Fruit fly (Drosophila melanogaster) whole organism, embryonic: ENCODE results near the gene Hecw.

ENCODE experiments used
- CG10543 ChIP-seq: fragments of 200-800 bp; sonication (Bioruptor generic); optimal IDR thresholded peaks from 3 replicates; lab custom pipeline; 2017; ENCODE audit warnings: missing biosample characterization, mild to moderate bottlenecking, missing genetic modification characterization, moderate library complexity
- CG10979 ChIP-seq: fragments of 200-800 bp; sonication (Bioruptor generic); optimal IDR thresholded peaks from 2 replicates; lab custom pipeline; 2018; ENCODE audit warnings: missing biosample characterization, mild to moderate bottlenecking, missing genetic modification characterization, moderate library complexity
- CG11695 ChIP-seq: fragments of 200-800 bp; sonication (Bioruptor generic); IDR thresholded peaks from 3 replicates; pipeline ENCODE4 v1.3.6; 2022; ENCODE audit warnings: missing biosample characterization, missing genetic modification characterization
- CG11723 ChIP-seq: fragments of 200-800 bp; sonication (Bioruptor generic); optimal IDR thresholded peaks from 2 replicates; lab custom pipeline; 2017; ENCODE audit warnings: missing biosample characterization, mild to moderate bottlenecking, missing genetic modification characterization
- CG12104 ChIP-seq: fragments of 200-800 bp; sonication (Bioruptor generic); optimal IDR thresholded peaks from 3 replicates; lab custom pipeline; 2016; ENCODE audit warnings: missing biosample characterization, missing genetic modification characterization
- CG12391 ChIP-seq: fragments of 200-800 bp; sonication (Bioruptor generic); optimal IDR thresholded peaks from 3 replicates; lab custom pipeline; 2018; ENCODE audit warnings: missing biosample characterization, mild to moderate bottlenecking, missing genetic modification characterization, moderate library complexity
- CG14965 ChIP-seq: fragments of 200-800 bp; sonication (Bioruptor generic); optimal IDR thresholded peaks from 2 replicates; lab custom pipeline; 2016; ENCODE audit warnings: missing biosample characterization, missing genetic modification characterization, borderline replicate concordance
- CG15479 ChIP-seq: fragments of 200-800 bp; sonication (Bioruptor generic); optimal IDR thresholded peaks from 3 replicates; lab custom pipeline; 2019; ENCODE audit warnings: missing biosample characterization, mild to moderate bottlenecking, missing genetic modification characterization, moderate library complexity
- CG16815 ChIP-seq: fragments of 200-800 bp; sonication (Bioruptor generic); optimal IDR thresholded peaks from 3 replicates; lab custom pipeline; 2017; ENCODE audit warnings: missing biosample characterization, mild to moderate bottlenecking, missing genetic modification characterization
- CG17328 ChIP-seq: fragments of 200-800 bp; sonication (Bioruptor generic); IDR thresholded peaks from 2 replicates; pipeline ENCODE4 v1.3.6; 2022; ENCODE audit warnings: missing biosample characterization, missing genetic modification characterization
- CG17361 ChIP-seq: fragments of 200-800 bp; sonication (Bioruptor generic); IDR thresholded peaks from 3 replicates; pipeline ENCODE4 v1.3.6; 2022; ENCODE audit warnings: missing biosample characterization, missing genetic modification characterization
- CG17802 ChIP-seq: fragments of 200-800 bp; sonication (Bioruptor generic); optimal IDR thresholded peaks from 2 replicates; lab custom pipeline; 2018; ENCODE audit warnings: missing biosample characterization, mild to moderate bottlenecking, missing genetic modification characterization, moderate library complexity
- CG1792 ChIP-seq: fragments of 200-800 bp; sonication (Bioruptor generic); optimal IDR thresholded peaks from 2 replicates; lab custom pipeline; 2016; ENCODE audit warnings: missing biosample characterization, missing genetic modification characterization
- CG18011 ChIP-seq: fragments of 200-800 bp; sonication (Bioruptor generic); optimal IDR thresholded peaks from 2 replicates; lab custom pipeline; 2017; ENCODE audit warnings: missing biosample characterization, missing genetic modification characterization, mild to moderate bottlenecking, moderate library complexity, missing genotype
- CG2129 ChIP-seq: fragments of 200-800 bp; sonication (Bioruptor generic); IDR thresholded peaks from 2 replicates; pipeline ENCODE4 v1.3.6; 2022; ENCODE audit warnings: missing biosample characterization, missing genetic modification characterization; ENCODE audit not compliant: partially characterized antibody
- CG34376 ChIP-seq: fragments of 200-800 bp; sonication (Bioruptor generic); optimal IDR thresholded peaks from 2 replicates; lab custom pipeline; 2018; ENCODE audit warnings: missing biosample characterization, mild to moderate bottlenecking, missing genetic modification characterization
- CG6765 ChIP-seq: fragments of 200-800 bp; sonication (Bioruptor generic); optimal IDR thresholded peaks from 3 replicates; lab custom pipeline; 2017; ENCODE audit warnings: missing biosample characterization, mild to moderate bottlenecking, missing genetic modification characterization
- CG7839 ChIP-seq: fragments of 200-800 bp; sonication (Bioruptor generic); optimal IDR thresholded peaks from 3 replicates; lab custom pipeline; 2018; ENCODE audit warnings: missing biosample characterization, mild to moderate bottlenecking, missing genetic modification characterization, moderate library complexity
- CG7987 ChIP-seq: fragments of 200-800 bp; sonication (Bioruptor generic); optimal IDR thresholded peaks from 2 replicates; lab custom pipeline; 2018; ENCODE audit warnings: missing biosample characterization, mild to moderate bottlenecking, missing genetic modification characterization, moderate library complexity
- CG8478 ChIP-seq: fragments of >200 bp; optimal IDR thresholded peaks from 2 replicates; lab custom pipeline; 2018
- CG9932 ChIP-seq: fragments of 200-800 bp; sonication (Bioruptor generic); IDR thresholded peaks from 2 replicates; pipeline ENCODE4 v1.3.6; 2022; ENCODE audit warnings: missing biosample characterization, missing genetic modification characterization
- CrebB ChIP-seq: fragments of 200-800 bp; sonication (Bioruptor generic); optimal IDR thresholded peaks from 3 replicates; lab custom pipeline; 2018; ENCODE audit warnings: missing biosample characterization, mild to moderate bottlenecking, missing genetic modification characterization
- Dad ChIP-seq: fragments of 200-800 bp; sonication (Bioruptor generic); optimal IDR thresholded peaks from 3 replicates; lab custom pipeline; 2016; ENCODE audit warnings: missing biosample characterization, missing genetic modification characterization
- Dfd ChIP-seq, 2 experiments: fragments of >200 bp; optimal IDR thresholded peaks; 2 replicates each; lab custom pipeline; 2017; ENCODE audit warnings: missing biosample characterization in 2 of 2, missing genetic modification characterization in 2 of 2
- Drgx ChIP-seq: fragments of 200-800 bp; sonication (Bioruptor generic); IDR thresholded peaks from 2 replicates; pipeline ENCODE4 v1.3.6; 2022; ENCODE audit warnings: missing biosample characterization, missing genetic modification characterization
- Elba2 ChIP-seq: fragments of 200-800 bp; sonication (Bioruptor generic); optimal IDR thresholded peaks from 3 replicates; lab custom pipeline; 2016; ENCODE audit warnings: missing biosample characterization, missing genetic modification characterization
- Fer2 ChIP-seq: fragments of 200-800 bp; sonication (Bioruptor generic); optimal IDR thresholded peaks from 2 replicates; lab custom pipeline; 2018; ENCODE audit warnings: missing biosample characterization, mild to moderate bottlenecking, missing genetic modification characterization, moderate library complexity
- HLH54F ChIP-seq: fragments of 200-800 bp; sonication (Bioruptor generic); optimal IDR thresholded peaks from 3 replicates; lab custom pipeline; 2016; ENCODE audit warnings: missing biosample characterization, missing genetic modification characterization
- MESR4 ChIP-seq: fragments of 200-800 bp; sonication (Bioruptor generic); optimal IDR thresholded peaks from 2 replicates; lab custom pipeline; 2018; ENCODE audit warnings: missing biosample characterization, mild to moderate bottlenecking, missing genetic modification characterization, moderate library complexity
- MTF-1 ChIP-seq: fragments of 200-800 bp; sonication (Bioruptor generic); optimal IDR thresholded peaks from 2 replicates; lab custom pipeline; 2018; ENCODE audit warnings: missing biosample characterization, mild to moderate bottlenecking, missing genetic modification characterization, borderline replicate concordance
- Nf-YB ChIP-seq: fragments of 200-800 bp; sonication (Bioruptor generic); optimal IDR thresholded peaks from 3 replicates; lab custom pipeline; 2019; ENCODE audit warnings: missing biosample characterization, mild to moderate bottlenecking, missing genetic modification characterization, moderate library complexity
- Oli ChIP-seq: fragments of 200-800 bp; sonication (Bioruptor generic); optimal IDR thresholded peaks from 2 replicates; lab custom pipeline; 2018; ENCODE audit warnings: missing biosample characterization, mild to moderate bottlenecking, missing genetic modification characterization, moderate library complexity
- Sin3A ChIP-seq: fragments of >200 bp; optimal IDR thresholded peaks from 2 replicates; lab custom pipeline; 2018
- Tbp ChIP-seq: fragments of >200 bp; optimal IDR thresholded peaks from 2 replicates; lab custom pipeline; 2018; ENCODE audit warnings: missing biosample characterization, missing genetic modification characterization
- Trl ChIP-seq, 3 experiments: fragments of >200 bp in 2 of 3; fragments of 200-800 bp in 1 of 3; sonication (Bioruptor generic) in 1 of 3; optimal IDR thresholded peaks; 2 replicates in 1 of 3; 3 replicates in 2 of 3; lab custom pipeline; 2016 to 2017; ENCODE audit warnings: missing biosample characterization in 1 of 3, missing genetic modification characterization in 1 of 3
- cas ChIP-seq: fragments of 200-800 bp; sonication (Bioruptor generic); IDR thresholded peaks from 2 replicates; pipeline ENCODE4 v1.3.6; 2022; ENCODE audit warnings: missing biosample characterization, missing genetic modification characterization
- corto ChIP-seq: fragments of 200-800 bp; sonication (Bioruptor generic); optimal IDR thresholded peaks from 2 replicates; lab custom pipeline; 2016; ENCODE audit warnings: missing biosample characterization, mild to moderate bottlenecking, missing genetic modification characterization, moderate library complexity
- crp ChIP-seq, 2 experiments: fragments of 200-800 bp; sonication (Bioruptor generic); optimal IDR thresholded peaks; 2 replicates in 1 of 2; 3 replicates in 1 of 2; lab custom pipeline; 2017; ENCODE audit warnings: missing biosample characterization in 2 of 2, missing genetic modification characterization in 2 of 2, mild to moderate bottlenecking in 1 of 2, moderate library complexity in 1 of 2
- cwo ChIP-seq: fragments of 200-800 bp; sonication (Bioruptor generic); optimal IDR thresholded peaks from 3 replicates; lab custom pipeline; 2017; ENCODE audit warnings: missing biosample characterization, missing genetic modification characterization, mild to moderate bottlenecking, moderate library complexity, missing genetic modification reagents
- dysf ChIP-seq: fragments of 200-800 bp; sonication (Bioruptor generic); IDR thresholded peaks from 3 replicates; pipeline ENCODE4 v1.3.6; 2022; ENCODE audit warnings: missing biosample characterization, missing genetic modification characterization
- fu2 ChIP-seq: fragments of 200-800 bp; sonication (Bioruptor generic); optimal IDR thresholded peaks from 2 replicates; lab custom pipeline; 2016; ENCODE audit warnings: missing biosample characterization, missing genetic modification characterization
- gem ChIP-seq: fragments of 200-800 bp; sonication (Bioruptor generic); optimal IDR thresholded peaks from 2 replicates; lab custom pipeline; 2019; ENCODE audit warnings: missing biosample characterization, mild to moderate bottlenecking, missing genetic modification characterization, moderate library complexity
- gsb-n ChIP-seq: fragments of 200-800 bp; sonication (Bioruptor generic); optimal IDR thresholded peaks from 3 replicates; lab custom pipeline; 2018; ENCODE audit warnings: missing biosample characterization, mild to moderate bottlenecking, missing genetic modification characterization
- maf-S ChIP-seq: fragments of 200-800 bp; sonication (Bioruptor generic); optimal IDR thresholded peaks from 2 replicates; lab custom pipeline; 2016; ENCODE audit warnings: missing biosample characterization, missing genetic modification characterization
- sd ChIP-seq: fragments of 200-800 bp; sonication (Bioruptor generic); optimal IDR thresholded peaks from 3 replicates; lab custom pipeline; 2018; ENCODE audit warnings: missing biosample characterization, mild to moderate bottlenecking, missing genetic modification characterization, moderate library complexity
- sisA ChIP-seq: fragments of 200-800 bp; sonication (Bioruptor generic); IDR thresholded peaks from 2 replicates; pipeline ENCODE4 v1.3.6; 2022; ENCODE audit warnings: missing biosample characterization, missing genetic modification characterization
- slou ChIP-seq: fragments of 200-800 bp; sonication (Bioruptor generic); optimal IDR thresholded peaks from 3 replicates; lab custom pipeline; 2016; ENCODE audit warnings: missing biosample characterization, missing genetic modification characterization
- sug ChIP-seq: fragments of 200-800 bp; optimal IDR thresholded peaks from 2 replicates; lab custom pipeline; 2019; ENCODE audit warnings: missing biosample characterization, mild to moderate bottlenecking, missing genetic modification characterization, moderate library complexity
- trem ChIP-seq: fragments of 200-800 bp; optimal IDR thresholded peaks from 3 replicates; lab custom pipeline; 2019; ENCODE audit warnings: missing biosample characterization, mild to moderate bottlenecking, missing genetic modification characterization, moderate library complexity
- unc-4 ChIP-seq: fragments of 200-800 bp; sonication (Bioruptor generic); IDR thresholded peaks from 2 replicates; pipeline ENCODE4 v1.3.6; 2022; ENCODE audit warnings: missing biosample characterization, missing genetic modification characterization; ENCODE audit not compliant: partially characterized antibody

The Hecw gene

dm6 chrX:9640690-9641149 lies 32.0 kb downstream of the Hecw start (continued):
- TF ChIP-seq MESR4 (GFP tag; lab: Kevin White, UChicago) (peak; percentile 72), Trl (optimal IDR thresholded peaks at IDR 0.05; lab: Kevin White, UChicago) (peak; percentile 57 to 93), Trl (GFP tag; optimal IDR thresholded peaks at IDR 0.05; lab: Kevin White, UChicago) (peak; percentile 95), unc-4 (no peak), corto (GFP tag; lab: Kevin White, UChicago) (peak; percentile 67), Dad (GFP tag; lab: Kevin White, UChicago) (peak; percentile 97), cwo (GFP tag; lab: Kevin White, UChicago) (peak; percentile 97), maf-S (GFP tag; lab: Kevin White, UChicago) (peak; percentile 93), HLH54F (GFP tag; lab: Kevin White, UChicago) (peak; percentile 94), sug (peak; percentile 98), CG17328 (peak; percentile 94), CG7987 (GFP tag; lab: Kevin White, UChicago) (peak; percentile 97), CG10543 (GFP tag; lab: Kevin White, UChicago) (peak; percentile 99), CG34376 (GFP tag; lab: Kevin White, UChicago) (peak; percentile 100), CG1792 (GFP tag; lab: Kevin White, UChicago) (peak; percentile 93), Dfd (GFP tag; optimal IDR thresholded peaks at IDR 0.05; lab: Kevin White, UChicago) (no peak), CG11723 (GFP tag; lab: Kevin White, UChicago) (peak; percentile 95), Fer2 (tag; lab: Kevin White, UChicago) (peak; percentile 97), crp (GFP tag; optimal IDR thresholded peaks at IDR 0.05; lab: Kevin White, UChicago) (peak in 1 of 2 experiments; percentile 62), trem (tag; lab: Kevin White, UChicago) (peak; percentile 91), CrebB (peak; percentile 99), CG2129 (GFP tag; lab: Robert Waterston, UW) (no peak), CG17361 (GFP tag; lab: Robert Waterston, UW) (peak; percentile 91), CG12104 (peak; percentile 97), Nf-YB (GFP tag; lab: Kevin White, UChicago) (peak; percentile 86), CG8478 (no peak), MTF-1 (peak; percentile 94), CG18011 (GFP tag; lab: Kevin White, UChicago) (peak; percentile 89), CG11695 (GFP tag; lab: Robert Waterston, UW) (peak; percentile 97), Oli (tag; lab: Kevin White, UChicago) (peak; percentile 95), fu2 (peak; percentile 90), CG15479 (no peak), sisA (GFP tag; lab: Robert Waterston, UW) (peak; percentile 76), gem (tag; lab: Kevin White, UChicago) (peak; percentile 98), CG9932 (GFP tag; lab: Robert Waterston, UW) (peak; percentile 93), CG6765 (GFP tag; lab: Kevin White, UChicago) (peak; percentile 99), gsb-n (tag; lab: Kevin White, UChicago) (peak; percentile 87), Drgx (peak; percentile 96), dysf (peak; percentile 97), CG12391 (tag; lab: Kevin White, UChicago) (peak; percentile 98), CG16815 (peak; percentile 51), Elba2 (no peak), CG7839 (peak; percentile 98), sd (peak; percentile 92), CG14965 (GFP tag; lab: Kevin White, UChicago) (peak; percentile 77), Sin3A (lab: Kevin White, UChicago) (no peak), Tbp (no peak), CG10979 (tag; lab: Kevin White, UChicago) (peak; percentile 95), cas (GFP tag; lab: Robert Waterston, UW) (peak; percentile 91), CG17802 (tag; lab: Kevin White, UChicago) (peak; percentile 80), slou (GFP tag; lab: Kevin White, UChicago) (peak; percentile 85)
